Worm (Caenorhabditis elegans): ENCODE data around the gene R10E9.3.

The R10E9.3 gene

ce11 chrIII:3916624-3917023 lies 43.4 kb upstream of the R10E9.3 start, which contains the start of gene ccdc-47 (continued):
- TF ChIP-seq hmg-1.1 (GFP tag; IDR thresholded peaks at IDR 0.05), result peak; percentile 56; the same call in 1 of the 2 replicates
- no peak for TF ChIP-seq Y105C5A.15 (GFP tag; IDR thresholded peaks at IDR 0.05)
- TF ChIP-seq aly-2 (tag; optimal IDR thresholded peaks at IDR 0.05), result no peak
- TF ChIP-seq nhr-41 (GFP tag; IDR thresholded peaks at IDR 0.05), result no peak
- no peak for TF ChIP-seq Y48G9A.11 (GFP tag; IDR thresholded peaks at IDR 0.05)
- TF ChIP-seq ctbp-1 (GFP tag; IDR thresholded peaks at IDR 0.05), result no peak
- TF ChIP-seq mxl-2 (GFP tag; conservative IDR thresholded peaks at IDR 0.05), result no peak
- TF ChIP-seq spr-1 (tag; optimal IDR thresholded peaks at IDR 0.05), result peak; percentile 34
- TF ChIP-seq spr-3 (GFP tag; optimal IDR thresholded peaks at IDR 0.05), result no peak
- TF ChIP-seq lin-13 (GFP tag; optimal IDR thresholded peaks at IDR 0.05), result peak; percentile 46
- no peak for TF ChIP-seq fos-1 (tag; optimal IDR thresholded peaks at IDR 0.05)
- no peak for TF ChIP-seq ZK337.2 (GFP tag; IDR thresholded peaks at IDR 0.05)
- TF ChIP-seq T26A8.4 (GFP tag; IDR thresholded peaks at IDR 0.05), result peak; percentile 77
- TF ChIP-seq mdl-1 (tag; optimal IDR thresholded peaks at IDR 0.05), result no peak
- no peak for TF ChIP-seq ceh-82 (tag; optimal IDR thresholded peaks at IDR 0.05)
- peak; percentile 75 for TF ChIP-seq mep-1 (tag; optimal IDR thresholded peaks at IDR 0.05)
- TF ChIP-seq ztf-11 (tag; optimal IDR thresholded peaks at IDR 0.05), result no peak
- no peak for TF ChIP-seq nhr-102 (tag; optimal IDR thresholded peaks at IDR 0.05)
- TF ChIP-seq zip-2 (tag; optimal IDR thresholded peaks at IDR 0.05), result no peak
- peak; percentile 93 for TF ChIP-seq aha-1 (tag)
- TF ChIP-seq Y75B8A.6 (GFP tag; IDR thresholded peaks at IDR 0.05), result no peak
- TF ChIP-seq T20F7.1 (GFP tag; optimal IDR thresholded peaks at IDR 0.05), result no peak
- TF ChIP-seq ceh-20 (GFP tag; IDR thresholded peaks at IDR 0.05), result no peak
- TF ChIP-seq lir-3 (tag; optimal IDR thresholded peaks at IDR 0.05), result no peak
- TF ChIP-seq nhr-77 (tag; optimal IDR thresholded peaks at IDR 0.05), result no peak
- 0 out of 2 replicates have a peak, but pooled peaks have one; percentile 48 for TF ChIP-seq nhr-42 (GFP tag; IDR thresholded peaks at IDR 0.05)
- no peak for TF ChIP-seq sdz-12 (GFP tag; optimal IDR thresholded peaks at IDR 0.05)
- TF ChIP-seq zfp-2 (tag; optimal IDR thresholded peaks at IDR 0.05), result no peak
- no peak for TF ChIP-seq daf-19 (GFP tag; conservative IDR thresholded peaks at IDR 0.05)
- TF ChIP-seq ces-1 (GFP tag; optimal IDR thresholded peaks at IDR 0.05), result no peak
- TF ChIP-seq snpc-4 (tag; optimal IDR thresholded peaks at IDR 0.05), result no peak
- TF ChIP-seq D1046.2 (GFP tag; IDR thresholded peaks at IDR 0.05), result no peak
- TF ChIP-seq lsy-2 (tag; optimal IDR thresholded peaks at IDR 0.05), result peak in 1 of 2 experiments; percentile 79
- no peak for TF ChIP-seq mdt-29 (GFP tag; IDR thresholded peaks at IDR 0.05)
- no peak for TF ChIP-seq dmd-9 (GFP tag; IDR thresholded peaks at IDR 0.05)
- no peak for TF ChIP-seq pqm-1 (tag; optimal IDR thresholded peaks at IDR 0.05)
- no peak for TF ChIP-seq ZK546.5 (tag; optimal IDR thresholded peaks at IDR 0.05)
- TF ChIP-seq pha-4 (GFP tag; IDR thresholded peaks at IDR 0.05), result peak; percentile 37; the same call in 1 of the 2 replicates
- no peak for TF ChIP-seq pha-4 (tag; optimal IDR thresholded peaks at IDR 0.05)
- peak; percentile 10 for TF ChIP-seq nhr-28 (tag; optimal IDR thresholded peaks at IDR 0.05)
- no peak for TF ChIP-seq zag-1 (tag; optimal IDR thresholded peaks at IDR 0.05)
- TF ChIP-seq egl-43 (GFP tag; IDR thresholded peaks at IDR 0.05), result 0 out of 2 replicates have a peak, but pooled peaks have one; percentile 47
- no peak for TF ChIP-seq R02D3.7 (tag; optimal IDR thresholded peaks at IDR 0.05)
- no peak for TF ChIP-seq fkh-10 (GFP tag; optimal IDR thresholded peaks at IDR 0.05)
- TF ChIP-seq skn-1 (tag; optimal IDR thresholded peaks at IDR 0.05), result no peak
- no peak for TF ChIP-seq nhr-76 (tag; optimal IDR thresholded peaks at IDR 0.05)
- TF ChIP-seq lim-7 (GFP tag; IDR thresholded peaks at IDR 0.05), result no peak
- no peak for TF ChIP-seq nhr-111 (GFP tag; optimal IDR thresholded peaks at IDR 0.05)
- TF ChIP-seq mxl-3 (GFP tag; optimal IDR thresholded peaks at IDR 0.05), result peak; percentile 21
- no peak for TF ChIP-seq zfp-3 (GFP tag; conservative IDR thresholded peaks at IDR 0.05)
- TF ChIP-seq ceh-32 (tag; optimal IDR thresholded peaks at IDR 0.05; ENCODE audit: poor library complexity), result no peak
- no peak for TF ChIP-seq tag-97 (GFP tag; IDR thresholded peaks at IDR 0.05)
- no peak for TF ChIP-seq lin-1 (GFP tag; IDR thresholded peaks at IDR 0.05)
- TF ChIP-seq vab-7 (GFP tag; IDR thresholded peaks at IDR 0.05), result 0 out of 2 replicates have a peak, but pooled peaks have one; percentile 42

All from whole organism, L4 larva.